Worm (Caenorhabditis elegans) whole organism, L3 larva: ENCODE measurements around the gene clec-62.

ENCODE experiments used
- R02D3.7 ChIP-seq: fragments of 150-350 bp; optimal IDR thresholded peaks from 2 replicates; lab custom pipeline; 2014; ENCODE audit warnings: missing biosample characterization, missing genetic modification characterization
- ZK546.5 ChIP-seq: sonication (generic microtip); optimal IDR thresholded peaks from 2 replicates; lab custom pipeline; 2017; ENCODE audit warnings: missing biosample characterization, missing genetic modification characterization
- aly-2 ChIP-seq: fragments of 150-350 bp; optimal IDR thresholded peaks from 2 replicates; lab custom pipeline; 2014; ENCODE audit warnings: missing biosample characterization, missing genetic modification characterization
- ama-1 ChIP-seq: fragments of 150-350 bp; optimal IDR thresholded peaks from 2 replicates; lab custom pipeline; 2018
- ceh-16 ChIP-seq: sonication (generic microtip); optimal IDR thresholded peaks from 2 replicates; lab custom pipeline; 2017; ENCODE audit warnings: missing biosample characterization, missing genetic modification characterization
- ceh-28 ChIP-seq: fragments of 150-350 bp; optimal IDR thresholded peaks from 2 replicates; lab custom pipeline; 2014; ENCODE audit warnings: missing biosample characterization, missing genetic modification reagents, missing genetic modification characterization
- ceh-82 ChIP-seq: fragments of 150-350 bp; optimal IDR thresholded peaks from 2 replicates; lab custom pipeline; 2014; ENCODE audit warnings: missing biosample characterization, missing genetic modification characterization
- ceh-9 ChIP-seq: sonication (generic microtip); optimal IDR thresholded peaks from 2 replicates; lab custom pipeline; 2018; ENCODE audit warnings: missing biosample characterization, missing genetic modification characterization
- daf-12 ChIP-seq: fragments of 150-350 bp; optimal IDR thresholded peaks from 2 replicates; lab custom pipeline; 2014; ENCODE audit warnings: missing biosample characterization, missing genetic modification reagents, missing genetic modification characterization
- egl-27 ChIP-seq: sonication (generic microtip); optimal IDR thresholded peaks from 4 replicates; lab custom pipeline; 2017; ENCODE audit warnings: missing biosample characterization, missing genetic modification reagents, missing genetic modification characterization
- egl-5 ChIP-seq: fragments of 150-350 bp; optimal IDR thresholded peaks from 2 replicates; lab custom pipeline; 2017; ENCODE audit warnings: missing biosample characterization, missing genetic modification reagents, missing genetic modification characterization, inconsistent platforms
- elt-1 ChIP-seq: fragments of 150-350 bp; optimal IDR thresholded peaks from 2 replicates; lab custom pipeline; 2014; ENCODE audit warnings: missing biosample characterization, missing genetic modification characterization
- elt-2 ChIP-seq: sonication (generic microtip); optimal IDR thresholded peaks from 2 replicates; lab custom pipeline; 2016; ENCODE audit warnings: missing genetic modification reagents, mild to moderate bottlenecking, missing genetic modification characterization, missing compliant biosample characterization
- elt-3 ChIP-seq, 3 experiments: fragments of 150-350 bp in 1 of 3; sonication (generic microtip) in 2 of 3; optimal IDR thresholded peaks; 2 replicates in 2 of 3; 4 replicates in 1 of 3; lab custom pipeline; 2014 to 2017; ENCODE audit warnings: missing biosample characterization in 3 of 3, missing genetic modification characterization in 3 of 3
- eor-1 ChIP-seq, 2 experiments: fragments of 150-350 bp; optimal IDR thresholded peaks; 2 replicates each; lab custom pipeline; 2014 to 2018; ENCODE audit warnings: missing biosample characterization in 2 of 2, missing genetic modification characterization in 2 of 2
- fkh-10 ChIP-seq: sonication (generic microtip); optimal IDR thresholded peaks from 2 replicates; lab custom pipeline; 2017; ENCODE audit warnings: missing biosample characterization, missing genetic modification reagents, missing genetic modification characterization
- fkh-2 ChIP-seq: fragments of 150-350 bp; optimal IDR thresholded peaks from 2 replicates; lab custom pipeline; 2014; ENCODE audit warnings: missing biosample characterization, missing genetic modification reagents, missing genetic modification characterization
- fos-1 ChIP-seq: fragments of 150-350 bp; optimal IDR thresholded peaks from 2 replicates; lab custom pipeline; 2014; ENCODE audit warnings: missing biosample characterization, missing genetic modification characterization
- hmg-11 ChIP-seq: sonication (generic microtip); optimal IDR thresholded peaks from 2 replicates; lab custom pipeline; 2016; ENCODE audit warnings: missing genetic modification characterization, missing compliant biosample characterization
- jun-1 ChIP-seq: fragments of 150-350 bp; optimal IDR thresholded peaks from 2 replicates; lab custom pipeline; 2014; ENCODE audit warnings: missing biosample characterization, missing genetic modification reagents, missing genetic modification characterization
- lin-15B ChIP-seq: fragments of 150-350 bp; optimal IDR thresholded peaks from 2 replicates; lab custom pipeline; 2014; ENCODE audit warnings: missing biosample characterization, missing genetic modification characterization
- lin-39 ChIP-seq: fragments of 150-350 bp; optimal IDR thresholded peaks from 2 replicates; lab custom pipeline; 2018; ENCODE audit warnings: missing biosample characterization, missing genetic modification reagents, missing genetic modification characterization
- lsy-12 ChIP-seq: sonication (generic microtip); optimal IDR thresholded peaks from 2 replicates; lab custom pipeline; 2016; ENCODE audit warnings: mild to moderate bottlenecking, missing genetic modification characterization, missing compliant biosample characterization
- mdl-1 ChIP-seq: fragments of 150-350 bp; optimal IDR thresholded peaks from 2 replicates; lab custom pipeline; 2014; ENCODE audit warnings: missing biosample characterization, missing genetic modification characterization
- mml-1 ChIP-seq: fragments of 150-350 bp; sonication (generic microtip); optimal IDR thresholded peaks from 3 replicates; lab custom pipeline; 2014; ENCODE audit warnings: missing biosample characterization, missing genetic modification characterization
- nfya-1 ChIP-seq: sonication (generic microtip); optimal IDR thresholded peaks from 2 replicates; lab custom pipeline; 2017; ENCODE audit warnings: missing genetic modification characterization, mild to moderate bottlenecking, missing compliant biosample characterization, antibody characterized with exemption, moderate library complexity; ENCODE audit not compliant: insufficient read depth
- nhr-11 ChIP-seq: fragments of 150-350 bp; optimal IDR thresholded peaks from 2 replicates; lab custom pipeline; 2014; ENCODE audit warnings: missing biosample characterization, missing genetic modification characterization
- nhr-12 ChIP-seq: fragments of 150-350 bp; optimal IDR thresholded peaks from 2 replicates; lab custom pipeline; 2014; ENCODE audit warnings: missing biosample characterization, missing genetic modification characterization
- nhr-23 ChIP-seq: fragments of 150-350 bp; optimal IDR thresholded peaks from 2 replicates; lab custom pipeline; 2014; ENCODE audit warnings: missing biosample characterization, missing genetic modification reagents, missing genetic modification characterization
- nhr-237 ChIP-seq: fragments of 150-350 bp; optimal IDR thresholded peaks from 2 replicates; lab custom pipeline; 2014; ENCODE audit warnings: missing biosample characterization, missing genetic modification characterization
- nhr-25 ChIP-seq: sonication (generic microtip); optimal IDR thresholded peaks from 2 replicates; lab custom pipeline; 2017; ENCODE audit warnings: missing biosample characterization, missing genetic modification characterization
- nhr-28 ChIP-seq: fragments of 150-350 bp; optimal IDR thresholded peaks from 2 replicates; lab custom pipeline; 2014; ENCODE audit warnings: missing biosample characterization, missing genetic modification characterization
- nhr-43 ChIP-seq: sonication (generic microtip); optimal IDR thresholded peaks from 2 replicates; lab custom pipeline; 2016; ENCODE audit warnings: mild to moderate bottlenecking, missing genetic modification characterization, missing compliant biosample characterization; ENCODE audit not compliant: poor library complexity, severe bottlenecking
- nhr-67 ChIP-seq: fragments of 150-350 bp; optimal IDR thresholded peaks from 2 replicates; lab custom pipeline; 2014; ENCODE audit warnings: missing biosample characterization, missing genetic modification characterization
- nhr-76 ChIP-seq: fragments of 150-350 bp; sonication (generic microtip); optimal IDR thresholded peaks from 5 replicates; lab custom pipeline; 2014; ENCODE audit warnings: missing biosample characterization, missing genetic modification characterization
- nhr-77 ChIP-seq: fragments of 150-350 bp; optimal IDR thresholded peaks from 2 replicates; lab custom pipeline; 2014; ENCODE audit warnings: missing biosample characterization, missing genetic modification characterization
- pha-4 ChIP-seq: fragments of 150-350 bp; optimal IDR thresholded peaks from 2 replicates; lab custom pipeline; 2014; ENCODE audit warnings: missing biosample characterization, missing genetic modification reagents, missing genetic modification characterization
- pqm-1 ChIP-seq: fragments of 150-350 bp; optimal IDR thresholded peaks from 2 replicates; lab custom pipeline; 2017; ENCODE audit warnings: missing biosample characterization, missing genetic modification characterization, inconsistent platforms
- sea-2 ChIP-seq: fragments of 150-350 bp; sonication (generic microtip); optimal IDR thresholded peaks from 4 replicates; lab custom pipeline; 2014; ENCODE audit warnings: missing biosample characterization, missing genetic modification reagents, missing genetic modification characterization
- skn-1 ChIP-seq: fragments of 150-350 bp; optimal IDR thresholded peaks from 2 replicates; lab custom pipeline; 2014; ENCODE audit warnings: missing biosample characterization, missing genetic modification characterization
- snpc-4 ChIP-seq: fragments of 150-350 bp; optimal IDR thresholded peaks from 2 replicates; lab custom pipeline; 2014; ENCODE audit warnings: missing biosample characterization, missing genetic modification characterization
- tbx-2 ChIP-seq: sonication (generic microtip); optimal IDR thresholded peaks from 2 replicates; lab custom pipeline; 2016; ENCODE audit warnings: mild to moderate bottlenecking, missing genetic modification characterization, missing compliant biosample characterization
- unc-39 ChIP-seq: sonication (generic microtip); optimal IDR thresholded peaks from 4 replicates; lab custom pipeline; 2017; ENCODE audit warnings: missing biosample characterization, missing genetic modification characterization
- unc-62 ChIP-seq: fragments of 150-350 bp; sonication (generic microtip); optimal IDR thresholded peaks from 4 replicates; lab custom pipeline; 2014; ENCODE audit warnings: missing biosample characterization, missing genetic modification reagents, missing genetic modification characterization
- zag-1 ChIP-seq: fragments of 150-350 bp; optimal IDR thresholded peaks from 2 replicates; lab custom pipeline; 2014; ENCODE audit warnings: missing biosample characterization, missing genetic modification characterization
- ztf-11 ChIP-seq: fragments of 150-350 bp; optimal IDR thresholded peaks from 2 replicates; lab custom pipeline; 2014; ENCODE audit warnings: missing biosample characterization, missing genetic modification characterization
- ztf-4 ChIP-seq: fragments of 150-350 bp; optimal IDR thresholded peaks from 2 replicates; lab custom pipeline; 2014; ENCODE audit warnings: missing biosample characterization, missing genetic modification characterization

The clec-62 gene

ce11 chrII:12895078-12895670 is at the start of gene clec-62, which contains the start of gene clec-63:
TSS of gene clec-62 (minus strand) at chrII:12895128.
TSS of gene clec-63 (plus strand) at chrII:12895638.
- peak; percentile 96 for TF ChIP-seq elt-2
- peak; percentile 39 for TF ChIP-seq pha-4
- no peak for TF ChIP-seq sea-2
- peak; percentile 30 for TF ChIP-seq jun-1 (tag; lab: Kevin White, UChicago)
- peak; percentile 72 for TF ChIP-seq pqm-1
- TF ChIP-seq, all 47 proteins: peak for 4

ce11 chrII:12944587-12945126 is 49.7 kb upstream of the clec-62 start:
- TF ChIP-seq ztf-4 (tag; lab: Kevin White, UChicago) (peak; percentile 41), nhr-76 (tag; lab: Kevin White, UChicago) (peak; percentile 56), ZK546.5 (no peak), ceh-28 (tag; lab: Kevin White, UChicago) (peak; percentile 86), pha-4 (peak; percentile 87), fkh-10 (GFP tag; lab: Kevin White, UChicago) (no peak), elt-1 (no peak), unc-39 (tag; lab: Kevin White, UChicago) (no peak), daf-12 (tag; lab: Kevin White, UChicago) (peak; percentile 16), nhr-67 (no peak), mml-1 (no peak), jun-1 (tag; lab: Kevin White, UChicago) (peak; percentile 95), nhr-43 (tag; lab: Kevin White, UChicago) (peak; percentile 96), lin-39 (tag; lab: Kevin White, UChicago) (peak; percentile 95), elt-2 (peak; percentile 87), nhr-23 (tag; lab: Kevin White, UChicago) (peak; percentile 88), pqm-1 (peak; percentile 88), nhr-237 (no peak), lin-15B (tag; lab: Kevin White, UChicago) (peak; percentile 72), nhr-12 (no peak), egl-27 (no peak), skn-1 (tag; lab: Kevin White, UChicago) (peak; percentile 75), egl-5 (peak; percentile 39), nfya-1 (tag; lab: Kevin White, UChicago) (peak; percentile 88), hmg-11 (tag; lab: Kevin White, UChicago) (peak; percentile 96), ceh-82 (tag; lab: Kevin White, UChicago) (peak; percentile 89), fkh-2 (tag; lab: Kevin White, UChicago) (peak; percentile 51), elt-3 (tag; optimal IDR thresholded peaks at IDR 0.05; lab: Kevin White, UChicago) (peak; percentile 45 to 96 (median 85)), sea-2 (no peak), ceh-9 (tag; lab: Kevin White, UChicago) (no peak), zag-1 (tag; lab: Kevin White, UChicago) (peak; percentile 52), R02D3.7 (peak; percentile 81), ztf-11 (tag; lab: Kevin White, UChicago) (no peak), nhr-77 (tag; lab: Kevin White, UChicago) (peak; percentile 86), aly-2 (tag; lab: Kevin White, UChicago) (peak; percentile 94), ama-1 (lab: Kevin White, UChicago) (peak; percentile 100), nhr-25 (peak; percentile 95), nhr-28 (tag; lab: Kevin White, UChicago) (peak; percentile 78), nhr-11 (tag; lab: Kevin White, UChicago) (peak; percentile 21), eor-1 (tag; optimal IDR thresholded peaks at IDR 0.05; lab: Kevin White, UChicago) (no peak), fos-1 (tag; lab: Kevin White, UChicago) (peak; percentile 17), mdl-1 (tag; lab: Kevin White, UChicago) (peak; percentile 20), unc-62 (GFP tag; lab: Kevin White, UChicago) (peak; percentile 50), snpc-4 (tag; lab: Kevin White, UChicago) (peak; percentile 100), lsy-12 (tag; lab: Kevin White, UChicago) (peak; percentile 91), tbx-2 (peak; percentile 94), ceh-16 (peak; percentile 23)
